Worm (Caenorhabditis elegans) whole organism, L4/young adult: ENCODE data around the gene sqv-8.

Experiments used
- dao-5 ChIP-seq: sonication (generic microtip); optimal IDR thresholded peaks from 2 replicates; lab custom pipeline; 2016; ENCODE audit warnings: missing genotype, missing genetic modification characterization, moderate library complexity, missing compliant biosample characterization
- him-1 ChIP-seq: sonication (generic microtip); optimal IDR thresholded peaks from 2 replicates; lab custom pipeline; 2016; ENCODE audit warnings: missing genotype, missing genetic modification reagents, missing genetic modification characterization, missing compliant biosample characterization

- no peak for TF ChIP-seq him-1 (tag; lab: Kevin White, UChicago)
- no peak for TF ChIP-seq dao-5 (tag; lab: Kevin White, UChicago)
Measured at ce11 chrII:9671308-9671707, 24.5 kb downstream of the sqv-8 start, which contains the start of gene ZK1320.7.
